Worm (Caenorhabditis elegans): ENCODE results near the gene sax-2.

DNA sequence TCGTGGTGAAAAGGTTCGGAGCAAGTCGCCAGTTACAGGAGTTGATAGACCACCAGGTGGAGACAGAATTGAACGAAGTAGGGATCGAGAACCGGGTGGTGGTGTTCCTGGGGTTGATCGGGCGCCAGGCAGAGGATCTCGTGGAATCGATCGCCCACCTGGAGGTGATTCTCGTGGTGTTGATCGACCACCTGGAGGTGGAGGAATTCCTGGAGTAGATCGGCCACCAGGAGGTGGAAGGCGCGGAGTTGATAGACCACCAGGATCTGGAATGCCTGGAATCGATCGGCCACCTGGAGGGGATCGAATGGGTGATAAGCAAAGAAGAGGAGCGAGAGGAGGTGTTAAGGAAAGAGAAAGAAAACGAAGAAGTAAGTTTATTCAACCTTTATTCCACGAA, 4.0 kb upstream of the sax-2 start:
- TF ChIP-seq blmp-1 (tag; optimal IDR thresholded peaks at IDR 0.05) (no peak), unc-130 (tag; optimal IDR thresholded peaks at IDR 0.05) (no peak), fkh-10 (GFP tag; optimal IDR thresholded peaks at IDR 0.05) (no peak), aly-2 (tag; optimal IDR thresholded peaks at IDR 0.05) (no peak), lin-35 (GFP tag; optimal IDR thresholded peaks at IDR 0.05) (no peak), lin-15B (tag; optimal IDR thresholded peaks at IDR 0.05) (no peak)

All from whole organism, L1 larva.